Worm (Caenorhabditis elegans) whole organism, L3 larva: ENCODE results near the gene irg-5.
A peak's percentile ranks its signal among the peaks of the same experiment; 100 is the strongest.

Experiments
- R02D3.7 ChIP-seq: fragments of 150-350 bp; optimal IDR thresholded peaks from 2 replicates; lab custom pipeline; 2014; ENCODE audit warnings: missing biosample characterization, missing genetic modification characterization
- ZK546.5 ChIP-seq: sonication (generic microtip); optimal IDR thresholded peaks from 2 replicates; lab custom pipeline; 2017; ENCODE audit warnings: missing biosample characterization, missing genetic modification characterization
- aly-2 ChIP-seq: fragments of 150-350 bp; optimal IDR thresholded peaks from 2 replicates; lab custom pipeline; 2014; ENCODE audit warnings: missing biosample characterization, missing genetic modification characterization
- ama-1 ChIP-seq: fragments of 150-350 bp; optimal IDR thresholded peaks from 2 replicates; lab custom pipeline; 2018
- ceh-16 ChIP-seq: sonication (generic microtip); optimal IDR thresholded peaks from 2 replicates; lab custom pipeline; 2017; ENCODE audit warnings: missing biosample characterization, missing genetic modification characterization
- ceh-28 ChIP-seq: fragments of 150-350 bp; optimal IDR thresholded peaks from 2 replicates; lab custom pipeline; 2014; ENCODE audit warnings: missing biosample characterization, missing genetic modification reagents, missing genetic modification characterization
- ceh-82 ChIP-seq: fragments of 150-350 bp; optimal IDR thresholded peaks from 2 replicates; lab custom pipeline; 2014; ENCODE audit warnings: missing biosample characterization, missing genetic modification characterization
- daf-12 ChIP-seq: fragments of 150-350 bp; optimal IDR thresholded peaks from 2 replicates; lab custom pipeline; 2014; ENCODE audit warnings: missing biosample characterization, missing genetic modification reagents, missing genetic modification characterization
- egl-27 ChIP-seq: sonication (generic microtip); optimal IDR thresholded peaks from 4 replicates; lab custom pipeline; 2017; ENCODE audit warnings: missing biosample characterization, missing genetic modification reagents, missing genetic modification characterization
- egl-5 ChIP-seq: fragments of 150-350 bp; optimal IDR thresholded peaks from 2 replicates; lab custom pipeline; 2017; ENCODE audit warnings: missing biosample characterization, missing genetic modification reagents, missing genetic modification characterization, inconsistent platforms
- elt-1 ChIP-seq: fragments of 150-350 bp; optimal IDR thresholded peaks from 2 replicates; lab custom pipeline; 2014; ENCODE audit warnings: missing biosample characterization, missing genetic modification characterization
- elt-2 ChIP-seq: sonication (generic microtip); optimal IDR thresholded peaks from 2 replicates; lab custom pipeline; 2016; ENCODE audit warnings: missing genetic modification reagents, mild to moderate bottlenecking, missing genetic modification characterization, missing compliant biosample characterization
- elt-3 ChIP-seq, 3 experiments: fragments of 150-350 bp in 1 of 3; sonication (generic microtip) in 2 of 3; optimal IDR thresholded peaks; 2 replicates in 2 of 3; 4 replicates in 1 of 3; lab custom pipeline; 2014 to 2017; ENCODE audit warnings: missing biosample characterization in 3 of 3, missing genetic modification characterization in 3 of 3
- eor-1 ChIP-seq, 2 experiments: fragments of 150-350 bp; optimal IDR thresholded peaks; 2 replicates each; lab custom pipeline; 2014 to 2018; ENCODE audit warnings: missing biosample characterization in 2 of 2, missing genetic modification characterization in 2 of 2
- fkh-10 ChIP-seq: sonication (generic microtip); optimal IDR thresholded peaks from 2 replicates; lab custom pipeline; 2017; ENCODE audit warnings: missing biosample characterization, missing genetic modification reagents, missing genetic modification characterization
- fos-1 ChIP-seq: fragments of 150-350 bp; optimal IDR thresholded peaks from 2 replicates; lab custom pipeline; 2014; ENCODE audit warnings: missing biosample characterization, missing genetic modification characterization
- hmg-11 ChIP-seq: sonication (generic microtip); optimal IDR thresholded peaks from 2 replicates; lab custom pipeline; 2016; ENCODE audit warnings: missing genetic modification characterization, missing compliant biosample characterization
- jun-1 ChIP-seq: fragments of 150-350 bp; optimal IDR thresholded peaks from 2 replicates; lab custom pipeline; 2014; ENCODE audit warnings: missing biosample characterization, missing genetic modification reagents, missing genetic modification characterization
- lin-15B ChIP-seq: fragments of 150-350 bp; optimal IDR thresholded peaks from 2 replicates; lab custom pipeline; 2014; ENCODE audit warnings: missing biosample characterization, missing genetic modification characterization
- lin-39 ChIP-seq: fragments of 150-350 bp; optimal IDR thresholded peaks from 2 replicates; lab custom pipeline; 2018; ENCODE audit warnings: missing biosample characterization, missing genetic modification reagents, missing genetic modification characterization
- lsy-12 ChIP-seq: sonication (generic microtip); optimal IDR thresholded peaks from 2 replicates; lab custom pipeline; 2016; ENCODE audit warnings: mild to moderate bottlenecking, missing genetic modification characterization, missing compliant biosample characterization
- mdl-1 ChIP-seq: fragments of 150-350 bp; optimal IDR thresholded peaks from 2 replicates; lab custom pipeline; 2014; ENCODE audit warnings: missing biosample characterization, missing genetic modification characterization
- mml-1 ChIP-seq: fragments of 150-350 bp; sonication (generic microtip); optimal IDR thresholded peaks from 3 replicates; lab custom pipeline; 2014; ENCODE audit warnings: missing biosample characterization, missing genetic modification characterization
- nfya-1 ChIP-seq: sonication (generic microtip); optimal IDR thresholded peaks from 2 replicates; lab custom pipeline; 2017; ENCODE audit warnings: missing genetic modification characterization, mild to moderate bottlenecking, missing compliant biosample characterization, antibody characterized with exemption, moderate library complexity; ENCODE audit not compliant: insufficient read depth
- nhr-23 ChIP-seq: fragments of 150-350 bp; optimal IDR thresholded peaks from 2 replicates; lab custom pipeline; 2014; ENCODE audit warnings: missing biosample characterization, missing genetic modification reagents, missing genetic modification characterization
- nhr-237 ChIP-seq: fragments of 150-350 bp; optimal IDR thresholded peaks from 2 replicates; lab custom pipeline; 2014; ENCODE audit warnings: missing biosample characterization, missing genetic modification characterization
- nhr-25 ChIP-seq: sonication (generic microtip); optimal IDR thresholded peaks from 2 replicates; lab custom pipeline; 2017; ENCODE audit warnings: missing biosample characterization, missing genetic modification characterization
- nhr-28 ChIP-seq: fragments of 150-350 bp; optimal IDR thresholded peaks from 2 replicates; lab custom pipeline; 2014; ENCODE audit warnings: missing biosample characterization, missing genetic modification characterization
- nhr-43 ChIP-seq: sonication (generic microtip); optimal IDR thresholded peaks from 2 replicates; lab custom pipeline; 2016; ENCODE audit warnings: mild to moderate bottlenecking, missing genetic modification characterization, missing compliant biosample characterization; ENCODE audit not compliant: poor library complexity, severe bottlenecking
- nhr-67 ChIP-seq: fragments of 150-350 bp; optimal IDR thresholded peaks from 2 replicates; lab custom pipeline; 2014; ENCODE audit warnings: missing biosample characterization, missing genetic modification characterization
- nhr-76 ChIP-seq: fragments of 150-350 bp; sonication (generic microtip); optimal IDR thresholded peaks from 5 replicates; lab custom pipeline; 2014; ENCODE audit warnings: missing biosample characterization, missing genetic modification characterization
- nhr-77 ChIP-seq: fragments of 150-350 bp; optimal IDR thresholded peaks from 2 replicates; lab custom pipeline; 2014; ENCODE audit warnings: missing biosample characterization, missing genetic modification characterization
- pha-4 ChIP-seq: fragments of 150-350 bp; optimal IDR thresholded peaks from 2 replicates; lab custom pipeline; 2014; ENCODE audit warnings: missing biosample characterization, missing genetic modification reagents, missing genetic modification characterization
- pqm-1 ChIP-seq: fragments of 150-350 bp; optimal IDR thresholded peaks from 2 replicates; lab custom pipeline; 2017; ENCODE audit warnings: missing biosample characterization, missing genetic modification characterization, inconsistent platforms
- sea-2 ChIP-seq: fragments of 150-350 bp; sonication (generic microtip); optimal IDR thresholded peaks from 4 replicates; lab custom pipeline; 2014; ENCODE audit warnings: missing biosample characterization, missing genetic modification reagents, missing genetic modification characterization
- skn-1 ChIP-seq: fragments of 150-350 bp; optimal IDR thresholded peaks from 2 replicates; lab custom pipeline; 2014; ENCODE audit warnings: missing biosample characterization, missing genetic modification characterization
- tbx-2 ChIP-seq: sonication (generic microtip); optimal IDR thresholded peaks from 2 replicates; lab custom pipeline; 2016; ENCODE audit warnings: mild to moderate bottlenecking, missing genetic modification characterization, missing compliant biosample characterization
- unc-39 ChIP-seq: sonication (generic microtip); optimal IDR thresholded peaks from 4 replicates; lab custom pipeline; 2017; ENCODE audit warnings: missing biosample characterization, missing genetic modification characterization
- unc-62 ChIP-seq: fragments of 150-350 bp; sonication (generic microtip); optimal IDR thresholded peaks from 4 replicates; lab custom pipeline; 2014; ENCODE audit warnings: missing biosample characterization, missing genetic modification reagents, missing genetic modification characterization
- zag-1 ChIP-seq: fragments of 150-350 bp; optimal IDR thresholded peaks from 2 replicates; lab custom pipeline; 2014; ENCODE audit warnings: missing biosample characterization, missing genetic modification characterization
- ztf-11 ChIP-seq: fragments of 150-350 bp; optimal IDR thresholded peaks from 2 replicates; lab custom pipeline; 2014; ENCODE audit warnings: missing biosample characterization, missing genetic modification characterization
- ztf-4 ChIP-seq: fragments of 150-350 bp; optimal IDR thresholded peaks from 2 replicates; lab custom pipeline; 2014; ENCODE audit warnings: missing biosample characterization, missing genetic modification characterization

irg-5 gene

ce11 chrV:13757349-13757748, 19.1 kb upstream of the irg-5 start (continued):
- TF ChIP-seq egl-27 (no peak), ceh-16 (no peak), lin-15B (tag; lab: Kevin White, UChicago) (peak; percentile 66), tbx-2 (tag; lab: Kevin White, UChicago) (no peak), nhr-25 (tag; lab: Kevin White, UChicago) (no peak), ceh-82 (tag; lab: Kevin White, UChicago) (no peak), ceh-28 (tag; lab: Kevin White, UChicago) (no peak), pqm-1 (tag; lab: Kevin White, UChicago) (no peak), unc-39 (tag; lab: Kevin White, UChicago) (no peak), R02D3.7 (no peak), ZK546.5 (tag; lab: Kevin White, UChicago) (no peak), daf-12 (tag; lab: Kevin White, UChicago) (no peak), nhr-76 (tag; lab: Kevin White, UChicago) (no peak), nhr-67 (tag; lab: Kevin White, UChicago) (no peak), nhr-237 (no peak), nhr-23 (no peak), ztf-4 (tag; lab: Kevin White, UChicago) (no peak)

ce11 chrV:13756359-13757091, 18.3 kb upstream of the irg-5 start, which contains the start of gene F20G2.2:
F20G2.2 (minus strand) TSS chrV:13756409.
- TF ChIP-seq nhr-77 (no peak), hmg-11 (tag; lab: Kevin White, UChicago) (peak; percentile 13), lsy-12 (tag; lab: Kevin White, UChicago) (no peak), lin-39 (tag; lab: Kevin White, UChicago) (no peak), elt-3 (tag; optimal IDR thresholded peaks at IDR 0.05; lab: Kevin White, UChicago) (no peak), pqm-1 (tag; lab: Kevin White, UChicago) (no peak), jun-1 (tag; lab: Kevin White, UChicago) (no peak), lin-15B (tag; lab: Kevin White, UChicago) (no peak), nhr-43 (tag; lab: Kevin White, UChicago) (no peak), elt-1 (tag; lab: Kevin White, UChicago) (no peak), fos-1 (tag; lab: Kevin White, UChicago) (no peak), mml-1 (tag; lab: Kevin White, UChicago) (no peak), nhr-28 (tag; lab: Kevin White, UChicago) (no peak), fkh-10 (GFP tag; lab: Kevin White, UChicago) (no peak), sea-2 (no peak), ceh-28 (tag; lab: Kevin White, UChicago) (peak; percentile 20), ztf-4 (tag; lab: Kevin White, UChicago) (no peak), ztf-11 (tag; lab: Kevin White, UChicago) (no peak), daf-12 (tag; lab: Kevin White, UChicago) (no peak), tbx-2 (tag; lab: Kevin White, UChicago) (no peak), zag-1 (no peak), ceh-82 (tag; lab: Kevin White, UChicago) (no peak), skn-1 (tag; lab: Kevin White, UChicago) (peak; percentile 83), elt-2 (tag; lab: Kevin White, UChicago) (peak; percentile 43), ama-1 (lab: Kevin White, UChicago) (no peak), egl-5 (no peak), mdl-1 (tag; lab: Kevin White, UChicago) (no peak), pha-4 (peak; percentile 45), ZK546.5 (tag; lab: Kevin White, UChicago) (no peak), nhr-25 (tag; lab: Kevin White, UChicago) (no peak), unc-62 (GFP tag; lab: Kevin White, UChicago) (no peak)

DNA sequence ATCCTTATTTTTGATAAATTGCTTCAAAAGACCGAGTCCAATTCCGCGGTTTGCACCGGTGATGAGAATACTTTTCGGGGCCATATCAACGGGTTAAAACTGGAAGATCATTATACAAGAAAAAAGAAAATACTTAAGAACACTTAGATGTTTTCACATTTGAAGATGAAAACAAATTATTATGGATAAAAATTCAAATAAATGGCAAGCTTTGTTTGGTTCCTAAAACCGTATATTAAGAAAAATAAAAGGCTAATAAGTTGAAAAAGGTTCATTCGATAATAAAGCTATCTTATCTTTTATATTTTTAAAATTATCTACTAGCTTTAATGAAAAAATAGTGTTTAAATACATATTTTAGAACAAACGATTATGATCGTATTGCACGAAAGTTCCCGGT, 15.2 kb upstream of the irg-5 start, which contains the start of gene F20G2.1:
Gene F20G2.1, minus strand, starts transcription at position 101 of the 400 bp plus-strand sequence.
- TF ChIP-seq ztf-11 (tag; lab: Kevin White, UChicago) (no peak), tbx-2 (tag; lab: Kevin White, UChicago) (no peak), elt-3 (tag; optimal IDR thresholded peaks at IDR 0.05; lab: Kevin White, UChicago) (no peak), hmg-11 (tag; lab: Kevin White, UChicago) (no peak), aly-2 (tag; lab: Kevin White, UChicago) (no peak), nhr-25 (tag; lab: Kevin White, UChicago) (no peak), ztf-4 (tag; lab: Kevin White, UChicago) (no peak), pha-4 (no peak), fkh-10 (GFP tag; lab: Kevin White, UChicago) (no peak), nhr-77 (no peak), eor-1 (tag; optimal IDR thresholded peaks at IDR 0.05; lab: Kevin White, UChicago) (no peak), nhr-23 (no peak), skn-1 (tag; lab: Kevin White, UChicago) (no peak), nhr-237 (no peak), unc-62 (GFP tag; lab: Kevin White, UChicago) (no peak), daf-12 (tag; lab: Kevin White, UChicago) (no peak), egl-5 (no peak), nfya-1 (tag; lab: Kevin White, UChicago) (no peak), nhr-67 (tag; lab: Kevin White, UChicago) (no peak)
